Worm (Caenorhabditis elegans) whole organism, L1 larva: Measurements from ENCODE around the gene Y37H2A.7.

Experiments used
- Y116A8C.19 ChIP-seq: sonication (generic microtip); optimal IDR thresholded peaks from 2 replicates; lab custom pipeline; 2016; ENCODE audit warnings: missing compliant biosample characterization, missing genetic modification characterization, borderline replicate concordance
- aha-1 ChIP-seq: fragments of 150-350 bp; optimal IDR thresholded peaks from 2 replicates; lab custom pipeline; 2014; ENCODE audit warnings: missing biosample characterization, missing genetic modification characterization
- aly-2 ChIP-seq: fragments of 150-350 bp; optimal IDR thresholded peaks from 2 replicates; lab custom pipeline; 2014; ENCODE audit warnings: missing biosample characterization, missing genetic modification characterization
- isw-1 ChIP-seq: fragments of 200-800 bp; sonication (Bioruptor generic); IDR thresholded peaks from 2 replicates; pipeline ENCODE4 v1.3.6; 2022; ENCODE audit warnings: missing genetic modification characterization, missing compliant biosample characterization
- lin-13 ChIP-seq: fragments of 150-350 bp; optimal IDR thresholded peaks from 2 replicates; lab custom pipeline; 2014; ENCODE audit warnings: missing biosample characterization, missing genetic modification reagents, missing genetic modification characterization
- nhr-12 ChIP-seq: sonication (generic microtip); optimal IDR thresholded peaks from 2 replicates; lab custom pipeline; 2017; ENCODE audit warnings: missing biosample characterization, missing genetic modification characterization
- nhr-28 ChIP-seq: fragments of 150-350 bp; optimal IDR thresholded peaks from 2 replicates; lab custom pipeline; 2014; ENCODE audit warnings: missing biosample characterization, missing genetic modification characterization
- pqm-1 ChIP-seq: sonication (generic microtip); optimal IDR thresholded peaks from 3 replicates; lab custom pipeline; 2017; ENCODE audit warnings: missing biosample characterization, missing genetic modification characterization
- snpc-4 ChIP-seq: fragments of 150-350 bp; optimal IDR thresholded peaks from 2 replicates; lab custom pipeline; 2014; ENCODE audit warnings: missing biosample characterization, missing genetic modification characterization
- unc-62 ChIP-seq: fragments of 150-350 bp; optimal IDR thresholded peaks from 2 replicates; lab custom pipeline; 2014; ENCODE audit warnings: missing biosample characterization, missing genetic modification reagents, missing genetic modification characterization
- unc-86 ChIP-seq: sonication (generic microtip); optimal IDR thresholded peaks from 2 replicates; lab custom pipeline; 2016; ENCODE audit warnings: missing genetic modification characterization, missing compliant biosample characterization
- zip-4 ChIP-seq: fragments of 200-800 bp; sonication (Bioruptor generic); optimal IDR thresholded peaks from 2 replicates; lab custom pipeline; 2018; ENCODE audit warnings: mild to moderate bottlenecking, missing genetic modification characterization, moderate library complexity, missing compliant biosample characterization

- TF ChIP-seq nhr-28 (tag; lab: Kevin White, UChicago), result no peak
- no peak for TF ChIP-seq lin-13 (GFP tag; lab: Kevin White, UChicago)
- no peak for TF ChIP-seq unc-62 (GFP tag; lab: Kevin White, UChicago)
- TF ChIP-seq nhr-12 (tag; lab: Kevin White, UChicago), result no peak
- TF ChIP-seq unc-86 (tag; lab: Kevin White, UChicago), result no peak
- TF ChIP-seq Y116A8C.19 (tag; lab: Kevin White, UChicago), result no peak
- no peak for TF ChIP-seq aly-2 (tag; lab: Kevin White, UChicago)
- TF ChIP-seq pqm-1 (tag; lab: Kevin White, UChicago), result no peak
- TF ChIP-seq snpc-4, result no peak
- TF ChIP-seq aha-1 (tag; lab: Kevin White, UChicago), result no peak
- TF ChIP-seq isw-1, result no peak
- no peak for TF ChIP-seq zip-4 (GFP tag; lab: Kevin White, UChicago)
Measured at ce11 chrV:18131049-18131448, 3.2 kb downstream of the Y37H2A.7 start, which contains the start of gene Y37H2A.12.
